Worm (Caenorhabditis elegans) whole organism, young adult: ENCODE measurements around the gene T24F1.7.

Experiments
- Y53F4B.3 ChIP-seq: fragments of 200-800 bp; sonication (Bioruptor generic); IDR thresholded peaks from 2 replicates; pipeline ENCODE4 v1.3.6; 2022; ENCODE audit warnings: missing genetic modification reagents, missing genetic modification characterization, missing compliant biosample characterization
- cebp-1 ChIP-seq, 2 experiments: fragments of 200-800 bp in 1 of 2; sonication (Bioruptor generic) in 1 of 2; sonication (generic microtip) in 1 of 2; IDR thresholded peaks in 1 of 2; optimal IDR thresholded peaks in 1 of 2; 2 replicates each; pipeline versions ENCODE4 v1.3.6 to Lab custom; 2017 to 2022; ENCODE audit warnings: missing compliant biosample characterization in 2 of 2, missing genetic modification characterization in 2 of 2, mild to moderate bottlenecking in 1 of 2, missing genetic modification reagents in 1 of 2, moderate library complexity in 1 of 2
- ceh-79 ChIP-seq: sonication (generic microtip); optimal IDR thresholded peaks from 2 replicates; lab custom pipeline; 2017; ENCODE audit warnings: mild to moderate bottlenecking, missing genetic modification characterization, missing compliant biosample characterization
- him-1 ChIP-seq: sonication (generic microtip); optimal IDR thresholded peaks from 2 replicates; lab custom pipeline; 2016; ENCODE audit warnings: missing genotype, missing genetic modification reagents, missing genetic modification characterization, missing compliant biosample characterization
- madf-8 ChIP-seq: fragments of 200-800 bp; sonication (Bioruptor generic); conservative IDR thresholded peaks from 2 replicates; pipeline ENCODE4 v1.3.6; 2022; ENCODE audit warnings: missing genetic modification reagents, missing genetic modification characterization, missing compliant biosample characterization
- nfya-1 ChIP-seq: sonication (generic microtip); optimal IDR thresholded peaks from 2 replicates; lab custom pipeline; 2017; ENCODE audit warnings: antibody characterized with exemption, missing compliant biosample characterization, missing genetic modification characterization, borderline replicate concordance; ENCODE audit not compliant: insufficient read depth
- nhr-27 ChIP-seq: fragments of 200-800 bp; sonication (Bioruptor generic); optimal IDR thresholded peaks from 2 replicates; lab custom pipeline; 2018; ENCODE audit warnings: mild to moderate bottlenecking, missing genetic modification characterization, moderate library complexity, missing compliant biosample characterization
- snpc-3.4 ChIP-seq: sonication (generic microtip); optimal IDR thresholded peaks from 2 replicates; lab custom pipeline; 2017; ENCODE audit warnings: missing genetic modification characterization, mild to moderate bottlenecking, missing compliant biosample characterization, antibody characterized with exemption, moderate library complexity, missing genotype, missing genetic modification reagents
- somi-1 ChIP-seq: fragments of 200-800 bp; sonication (Bioruptor generic); optimal IDR thresholded peaks from 2 replicates; lab custom pipeline; 2018; ENCODE audit warnings: mild to moderate bottlenecking, missing genetic modification characterization, missing compliant biosample characterization
- unc-62 ChIP-seq: fragments of 150-350 bp; optimal IDR thresholded peaks from 2 replicates; lab custom pipeline; 2014; ENCODE audit warnings: missing biosample characterization, missing genetic modification reagents, missing genetic modification characterization

ce11 chrII:11279971-11280370 is 32.4 kb upstream of the T24F1.7 start:
- TF ChIP-seq unc-62 (GFP tag; lab: Kevin White, UChicago) (no peak), nhr-27 (tag; lab: Kevin White, UChicago) (no peak), madf-8 (no peak), ceh-79 (no peak), Y53F4B.3 (GFP tag; lab: Robert Waterston, UW) (no peak), him-1 (tag; lab: Kevin White, UChicago) (no peak), cebp-1 (GFP tag; IDR thresholded peaks at IDR 0.05; lab: Robert Waterston, UW) (no peak), cebp-1 (tag; optimal IDR thresholded peaks at IDR 0.05; lab: Kevin White, UChicago) (no peak), somi-1 (GFP tag; lab: Kevin White, UChicago) (no peak), snpc-3.4 (tag; lab: Kevin White, UChicago) (no peak), nfya-1 (tag; lab: Kevin White, UChicago) (no peak)
